Worm (Caenorhabditis elegans): ENCODE data around the gene C09B9.4.

DNA sequence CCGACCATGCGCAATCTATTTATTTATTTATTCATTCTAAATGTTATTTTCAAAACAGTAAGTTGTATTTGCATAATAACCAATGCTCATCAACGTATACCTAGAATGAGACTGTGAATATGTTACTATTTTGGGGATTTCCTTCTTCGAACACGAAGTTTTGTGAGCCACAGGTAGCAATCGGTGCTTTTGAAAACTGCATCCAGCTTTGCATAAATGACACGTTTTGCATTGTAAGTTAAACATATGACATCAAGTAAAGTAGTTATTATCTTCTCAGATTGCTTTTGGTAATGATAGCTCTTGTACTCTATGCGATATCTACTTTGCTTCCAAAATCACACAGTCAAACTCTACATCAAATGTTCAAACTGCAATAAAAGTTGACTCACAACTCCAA is 50.7 kb downstream of the C09B9.4 start, which contains the start of gene E03H12.4:
- TF ChIP-seq tab-1 (GFP tag; IDR thresholded peaks at IDR 0.05) (no peak), ztf-29 (GFP tag; IDR thresholded peaks at IDR 0.05) (no peak), flt-1 (GFP tag; IDR thresholded peaks at IDR 0.05) (no peak), cog-1 (tag; optimal IDR thresholded peaks at IDR 0.05) (no peak), klf-2 (GFP tag; conservative IDR thresholded peaks at IDR 0.05) (no peak), T22C8.4 (GFP tag; IDR thresholded peaks at IDR 0.05) (no peak), med-1 (GFP tag; optimal IDR thresholded peaks at IDR 0.05; ENCODE audit: insufficient read depth) (no peak), ref-1 (GFP tag; conservative IDR thresholded peaks at IDR 0.05) (no peak), ztf-23 (GFP tag; IDR thresholded peaks at IDR 0.05) (no peak)
